Worm (Caenorhabditis elegans) whole organism, L1 larva: ENCODE measurements around the gene F44F4.15.

ENCODE experiments used
- C04F5.9 ChIP-seq: sonication (generic microtip); optimal IDR thresholded peaks from 2 replicates; lab custom pipeline; 2016; ENCODE audit warnings: missing genetic modification characterization, missing compliant biosample characterization
- Y116A8C.19 ChIP-seq: sonication (generic microtip); optimal IDR thresholded peaks from 2 replicates; lab custom pipeline; 2016; ENCODE audit warnings: missing compliant biosample characterization, missing genetic modification characterization, borderline replicate concordance
- alr-1 ChIP-seq: fragments of 200-800 bp; sonication (Bioruptor generic); optimal IDR thresholded peaks from 2 replicates; lab custom pipeline; 2018; ENCODE audit warnings: borderline replicate concordance, mild to moderate bottlenecking, missing genetic modification characterization, missing compliant biosample characterization
- aly-2 ChIP-seq: fragments of 150-350 bp; optimal IDR thresholded peaks from 2 replicates; lab custom pipeline; 2014; ENCODE audit warnings: missing biosample characterization, missing genetic modification characterization
- ama-1 ChIP-seq: fragments of 150-350 bp; optimal IDR thresholded peaks from 2 replicates; lab custom pipeline; 2014
- ceh-63 ChIP-seq: fragments of 200-800 bp; sonication (Bioruptor generic); optimal IDR thresholded peaks from 2 replicates; lab custom pipeline; 2018; ENCODE audit warnings: mild to moderate bottlenecking, missing genetic modification characterization, missing compliant biosample characterization
- ceh-8 ChIP-seq: fragments of 200-800 bp; sonication (Bioruptor generic); optimal IDR thresholded peaks from 2 replicates; lab custom pipeline; 2018; ENCODE audit warnings: mild to moderate bottlenecking, missing genetic modification characterization, moderate library complexity, missing compliant biosample characterization
- ceh-82 ChIP-seq, 3 experiments: fragments of 150-350 bp in 1 of 3; sonication (generic microtip) in 2 of 3; optimal IDR thresholded peaks; 2 replicates each; lab custom pipeline; 2014 to 2017; ENCODE audit warnings: missing biosample characterization in 3 of 3, missing genetic modification characterization in 3 of 3
- dpl-1 ChIP-seq, 3 experiments: fragments of 150-350 bp in 2 of 3; sonication (generic microtip) in 1 of 3; optimal IDR thresholded peaks; 2 replicates each; lab custom pipeline; 2014 to 2017; ENCODE audit warnings: missing biosample characterization in 3 of 3, missing genetic modification characterization in 3 of 3, missing genetic modification reagents in 3 of 3
- efl-1 ChIP-seq, 4 experiments: fragments of 150-350 bp; optimal IDR thresholded peaks in 3 of 4; peaks in 1 of 4; 1 replicate in 1 of 4; 2 replicates in 3 of 4; lab custom pipeline; 2014; ENCODE audit warnings: missing biosample characterization in 2 of 4, missing genetic modification characterization in 2 of 4, missing genetic modification reagents in 2 of 4
- egl-27 ChIP-seq, 2 experiments: fragments of 150-350 bp in 1 of 2; sonication (generic microtip); optimal IDR thresholded peaks; 3 replicates each; lab custom pipeline; 2017 to 2018; ENCODE audit warnings: missing biosample characterization in 2 of 2, missing genetic modification characterization in 2 of 2, missing genetic modification reagents in 2 of 2
- elt-2 ChIP-seq: sonication (generic microtip); optimal IDR thresholded peaks from 2 replicates; lab custom pipeline; 2016; ENCODE audit warnings: missing genetic modification characterization, mild to moderate bottlenecking, inconsistent platforms, missing compliant biosample characterization, missing genetic modification reagents
- ets-5 ChIP-seq: fragments of 200-800 bp; sonication (Bioruptor generic); IDR thresholded peaks from 2 replicates; pipeline ENCODE4 v1.3.6; 2022; ENCODE audit warnings: missing genetic modification characterization, missing compliant biosample characterization
- grh-1 ChIP-seq: fragments of 200-800 bp; sonication (Bioruptor generic); IDR thresholded peaks from 2 replicates; pipeline ENCODE4 v1.3.6; 2022; ENCODE audit warnings: missing genetic modification reagents, missing genetic modification characterization, missing compliant biosample characterization
- hlh-4 ChIP-seq: sonication (generic microtip); optimal IDR thresholded peaks from 2 replicates; lab custom pipeline; 2016; ENCODE audit warnings: mild to moderate bottlenecking, missing genetic modification characterization, missing compliant biosample characterization
- hpl-2 ChIP-seq: fragments of 150-350 bp; optimal IDR thresholded peaks from 2 replicates; lab custom pipeline; 2014; ENCODE audit warnings: missing biosample characterization, missing genetic modification reagents, missing genetic modification characterization
- lin-14 ChIP-seq: fragments of 200-800 bp; sonication (Bioruptor generic); optimal IDR thresholded peaks from 2 replicates; lab custom pipeline; 2018; ENCODE audit warnings: mild to moderate bottlenecking, missing genetic modification characterization, moderate library complexity, missing compliant biosample characterization
- lin-15B ChIP-seq: fragments of 150-350 bp; sonication (generic microtip); optimal IDR thresholded peaks from 3 replicates; lab custom pipeline; 2014; ENCODE audit warnings: missing biosample characterization, missing genetic modification characterization
- lin-35 ChIP-seq, 2 experiments: fragments of 150-350 bp; optimal IDR thresholded peaks; 2 replicates each; lab custom pipeline; 2014; ENCODE audit warnings: missing biosample characterization in 2 of 2, missing genetic modification characterization in 2 of 2, missing genetic modification reagents in 2 of 2
- lsy-2 ChIP-seq, 2 experiments: fragments of 150-350 bp; optimal IDR thresholded peaks; 2 replicates each; lab custom pipeline; 2014; ENCODE audit warnings: missing biosample characterization in 2 of 2, missing genetic modification characterization in 2 of 2
- mdl-1 ChIP-seq, 2 experiments: fragments of 150-350 bp; optimal IDR thresholded peaks; 2 replicates each; lab custom pipeline; 2014 to 2017; ENCODE audit warnings: missing biosample characterization in 2 of 2, missing genetic modification characterization in 2 of 2, inconsistent platforms in 1 of 2
- mep-1 ChIP-seq: fragments of 150-350 bp; optimal IDR thresholded peaks from 2 replicates; lab custom pipeline; 2014; ENCODE audit warnings: missing biosample characterization, missing genetic modification characterization
- nhr-11 ChIP-seq: fragments of 150-350 bp; optimal IDR thresholded peaks from 2 replicates; lab custom pipeline; 2014; ENCODE audit warnings: missing biosample characterization, missing genetic modification characterization
- nhr-19 ChIP-seq: fragments of 200-800 bp; sonication (Bioruptor generic); conservative IDR thresholded peaks from 2 replicates; pipeline ENCODE4 v1.3.6; 2022; ENCODE audit warnings: missing genetic modification characterization, missing compliant biosample characterization
- nhr-20 ChIP-seq: sonication (generic microtip); optimal IDR thresholded peaks from 2 replicates; lab custom pipeline; 2016; ENCODE audit warnings: mild to moderate bottlenecking, missing genetic modification characterization, missing compliant biosample characterization
- nhr-28 ChIP-seq: fragments of 150-350 bp; optimal IDR thresholded peaks from 2 replicates; lab custom pipeline; 2014; ENCODE audit warnings: missing biosample characterization, missing genetic modification characterization
- nhr-47 ChIP-seq: sonication (generic microtip); optimal IDR thresholded peaks from 2 replicates; lab custom pipeline; 2016; ENCODE audit warnings: mild to moderate bottlenecking, missing genetic modification characterization, moderate library complexity, missing compliant biosample characterization
- nhr-71 ChIP-seq: sonication (generic microtip); optimal IDR thresholded peaks from 2 replicates; lab custom pipeline; 2016; ENCODE audit warnings: mild to moderate bottlenecking, missing genetic modification characterization, moderate library complexity, missing compliant biosample characterization
- nhr-76 ChIP-seq: sonication (generic microtip); optimal IDR thresholded peaks from 2 replicates; lab custom pipeline; 2017; ENCODE audit warnings: missing biosample characterization, missing genetic modification characterization
- nhr-84 ChIP-seq: sonication (generic microtip); optimal IDR thresholded peaks from 2 replicates; lab custom pipeline; 2017; ENCODE audit warnings: missing biosample characterization, missing genetic modification characterization
- pag-3 ChIP-seq: sonication (generic microtip); optimal IDR thresholded peaks from 2 replicates; lab custom pipeline; 2017; ENCODE audit warnings: missing genetic modification characterization, mild to moderate bottlenecking, missing compliant biosample characterization, antibody characterized with exemption, borderline replicate concordance; ENCODE audit not compliant: insufficient read depth
- pax-3 ChIP-seq: fragments of 200-800 bp; sonication (Bioruptor generic); optimal IDR thresholded peaks from 2 replicates; lab custom pipeline; 2018; ENCODE audit warnings: mild to moderate bottlenecking, missing genetic modification characterization, moderate library complexity, missing compliant biosample characterization
- pqm-1 ChIP-seq: sonication (generic microtip); optimal IDR thresholded peaks from 3 replicates; lab custom pipeline; 2017; ENCODE audit warnings: missing biosample characterization, missing genetic modification characterization
- rnt-1 ChIP-seq: sonication (generic microtip); optimal IDR thresholded peaks from 2 replicates; lab custom pipeline; 2016; ENCODE audit warnings: mild to moderate bottlenecking, missing genetic modification characterization, moderate library complexity, missing compliant biosample characterization
- skn-1 ChIP-seq: fragments of 150-350 bp; optimal IDR thresholded peaks from 2 replicates; lab custom pipeline; 2014; ENCODE audit warnings: missing biosample characterization, missing genetic modification characterization
- snpc-4 ChIP-seq: fragments of 150-350 bp; optimal IDR thresholded peaks from 2 replicates; lab custom pipeline; 2014; ENCODE audit warnings: missing biosample characterization, missing genetic modification characterization
- snu-23 ChIP-seq: sonication (generic microtip); optimal IDR thresholded peaks from 2 replicates; lab custom pipeline; 2016; ENCODE audit warnings: missing genetic modification characterization, missing compliant biosample characterization
- unc-130 ChIP-seq: fragments of 150-350 bp; optimal IDR thresholded peaks from 2 replicates; lab custom pipeline; 2017; ENCODE audit warnings: missing biosample characterization, missing genetic modification characterization, inconsistent platforms
- unc-86 ChIP-seq: sonication (generic microtip); optimal IDR thresholded peaks from 2 replicates; lab custom pipeline; 2016; ENCODE audit warnings: missing genetic modification characterization, missing compliant biosample characterization
- unc-98 ChIP-seq: fragments of 200-800 bp; sonication (Bioruptor generic); IDR thresholded peaks from 2 replicates; pipeline ENCODE4 v1.3.6; 2022; ENCODE audit warnings: missing genetic modification characterization, missing compliant biosample characterization
- ztf-4 ChIP-seq: fragments of 150-350 bp; optimal IDR thresholded peaks from 2 replicates; lab custom pipeline; 2014; ENCODE audit warnings: missing biosample characterization, missing genetic modification characterization

Gene F44F4.15

DNA sequence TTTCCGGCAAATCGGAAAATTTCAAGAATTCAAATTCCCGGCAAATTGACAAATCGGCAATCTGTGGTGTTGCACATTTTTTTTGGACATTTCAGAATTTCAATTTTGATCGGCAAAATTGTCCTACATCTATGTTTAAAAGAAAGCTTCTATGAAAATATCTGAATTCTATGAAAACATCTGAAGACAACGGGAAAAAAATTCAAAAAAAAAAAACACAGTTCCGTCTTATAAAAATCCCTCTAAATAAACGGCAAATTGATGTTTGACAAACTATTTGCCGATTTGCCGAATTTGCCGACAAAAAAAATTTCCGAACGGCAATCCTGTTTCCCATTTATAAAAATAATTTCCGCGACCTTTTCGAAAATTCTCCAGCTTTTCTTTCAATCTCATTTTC lies at the start of gene F44F4.15:
F44F4.15 (plus strand) TSS at position 301 of the 400 bp plus-strand sequence.
- no peak for TF ChIP-seq elt-2 (tag; lab: Kevin White, UChicago)
- TF ChIP-seq lin-15B = no peak
- no peak for TF ChIP-seq pqm-1
- TF ChIP-seq egl-27 (tag; optimal IDR thresholded peaks at IDR 0.05; lab: Kevin White, UChicago) = no peak
- TF ChIP-seq nhr-11 (tag; lab: Kevin White, UChicago) = no peak
- no peak for TF ChIP-seq Y116A8C.19 (tag; lab: Kevin White, UChicago)
- TF ChIP-seq nhr-47 = no peak
- no peak for TF ChIP-seq ama-1 (lab: Kevin White, UChicago)
- TF ChIP-seq unc-98 = no peak
- no peak for TF ChIP-seq rnt-1 (tag; lab: Kevin White, UChicago)
- TF ChIP-seq hlh-4 = no peak
- no peak for TF ChIP-seq nhr-28 (tag; lab: Kevin White, UChicago)
- no peak for TF ChIP-seq hpl-2 (GFP tag; lab: Kevin White, UChicago)
- TF ChIP-seq snpc-4 = no peak
- no peak for TF ChIP-seq ceh-8 (GFP tag; lab: Kevin White, UChicago)
- no peak for TF ChIP-seq mdl-1 (tag; optimal IDR thresholded peaks at IDR 0.05; lab: Kevin White, UChicago)
- TF ChIP-seq ztf-4 (tag; lab: Kevin White, UChicago) = no peak
- no peak for TF ChIP-seq alr-1

DNA sequence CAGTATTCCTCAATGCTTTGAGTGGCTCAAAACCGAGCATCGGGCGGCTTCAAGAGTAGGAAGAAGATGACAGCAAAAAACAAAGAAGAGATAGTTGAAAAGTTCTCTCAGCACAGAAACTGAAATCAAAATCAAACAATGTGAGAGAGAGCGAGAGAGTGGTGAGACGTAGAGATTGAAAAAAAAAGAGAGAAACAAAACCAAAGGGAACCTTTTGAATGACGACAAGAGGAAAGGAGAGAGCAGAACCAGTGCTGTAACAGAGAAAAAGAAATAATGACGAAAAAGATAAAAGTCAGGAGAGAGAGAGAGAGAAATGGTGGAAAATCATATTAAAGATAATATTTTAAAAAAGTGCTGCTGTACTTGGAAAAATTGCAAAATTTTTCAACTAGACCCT lies 47.2 kb upstream of the F44F4.15 start:
- TF ChIP-seq ets-5 (GFP tag; lab: Robert Waterston, UW) = no peak
- no peak for TF ChIP-seq grh-1
- TF ChIP-seq mep-1 (tag; lab: Kevin White, UChicago) = peak; percentile 55
- peak; percentile 90 for TF ChIP-seq C04F5.9 (tag; lab: Kevin White, UChicago)
- peak; percentile 14 for TF ChIP-seq nhr-47
- TF ChIP-seq elt-2 (tag; lab: Kevin White, UChicago) = peak; percentile 11
- no peak for TF ChIP-seq pax-3
- TF ChIP-seq nhr-20 (tag; lab: Kevin White, UChicago) = peak; percentile 51
- no peak for TF ChIP-seq nhr-84 (tag; lab: Kevin White, UChicago)
- peak in 2 of 3 experiments; percentile 3 to 18 for TF ChIP-seq dpl-1 (GFP tag; optimal IDR thresholded peaks at IDR 0.05; lab: Kevin White, UChicago)
- TF ChIP-seq unc-130 (tag; lab: Kevin White, UChicago) = no peak
- TF ChIP-seq snu-23 = peak; percentile 51
- TF ChIP-seq ceh-82 (tag; optimal IDR thresholded peaks at IDR 0.05; lab: Kevin White, UChicago) = peak in 1 of 3 experiments; percentile 11
- no peak for TF ChIP-seq pag-3
- no peak for TF ChIP-seq unc-86 (tag; lab: Kevin White, UChicago)
- peak; percentile 59 for TF ChIP-seq lin-14 (GFP tag; lab: Kevin White, UChicago)
- no peak for TF ChIP-seq aly-2 (tag; lab: Kevin White, UChicago)
- no peak for TF ChIP-seq pqm-1
- TF ChIP-seq hpl-2 (GFP tag; lab: Kevin White, UChicago) = no peak
- no peak for TF ChIP-seq mdl-1 (tag; optimal IDR thresholded peaks at IDR 0.05; lab: Kevin White, UChicago)
- peak; percentile 33 to 42 for TF ChIP-seq efl-1 (optimal IDR thresholded peaks at IDR 0.05; lab: Kevin White, UChicago)
- no peak for TF ChIP-seq efl-1 (GFP tag; optimal IDR thresholded peaks at IDR 0.05 in 1 of 2; lab: Kevin White, UChicago)
- peak; percentile 62 to 81 for TF ChIP-seq lsy-2 (tag; optimal IDR thresholded peaks at IDR 0.05; lab: Kevin White, UChicago)
- no peak for TF ChIP-seq nhr-76 (tag; lab: Kevin White, UChicago)
- peak; percentile 57 for TF ChIP-seq rnt-1 (tag; lab: Kevin White, UChicago)
- peak; percentile 0 to 8 for TF ChIP-seq lin-35 (GFP tag; optimal IDR thresholded peaks at IDR 0.05; lab: Kevin White, UChicago)
- TF ChIP-seq nhr-71 (tag; lab: Kevin White, UChicago) = peak; percentile 57
- TF ChIP-seq nhr-19 (GFP tag; lab: Robert Waterston, UW) = no peak
- TF ChIP-seq ceh-63 (GFP tag; lab: Kevin White, UChicago) = no peak
- peak; percentile 15 for TF ChIP-seq skn-1 (tag; lab: Kevin White, UChicago)
- peak; percentile 2 for TF ChIP-seq ztf-4 (tag; lab: Kevin White, UChicago)
